Fruit fly (Drosophila melanogaster) whole organism, embryonic: Measurements from ENCODE around the gene CG13928.
A peak's percentile ranks its signal among the peaks of the same experiment; 100 is the strongest.

Experiments used
- Adf1 ChIP-seq: fragments of 200-800 bp; sonication (Bioruptor generic); IDR thresholded peaks from 2 replicates; pipeline ENCODE4 v1.3.6; 2022; ENCODE audit warnings: missing biosample characterization, missing genetic modification characterization
- Bteb2 ChIP-seq: fragments of 200-800 bp; sonication (Bioruptor generic); optimal IDR thresholded peaks from 2 replicates; lab custom pipeline; 2016; ENCODE audit warnings: missing biosample characterization, missing genetic modification characterization
- CG10274 ChIP-seq: fragments of 200-800 bp; sonication (Bioruptor generic); optimal IDR thresholded peaks from 3 replicates; lab custom pipeline; 2017; ENCODE audit warnings: missing biosample characterization, mild to moderate bottlenecking, missing genetic modification characterization
- CG10431 ChIP-seq: fragments of 200-800 bp; sonication (Bioruptor generic); optimal IDR thresholded peaks from 3 replicates; lab custom pipeline; 2018; ENCODE audit warnings: missing biosample characterization, mild to moderate bottlenecking, missing genetic modification characterization
- CG12155 ChIP-seq: fragments of 200-800 bp; sonication (Bioruptor generic); optimal IDR thresholded peaks from 3 replicates; lab custom pipeline; 2016; ENCODE audit warnings: missing biosample characterization, missing genetic modification characterization
- CG13296 ChIP-seq: fragments of 200-800 bp; sonication (Bioruptor generic); optimal IDR thresholded peaks from 3 replicates; lab custom pipeline; 2018; ENCODE audit warnings: missing biosample characterization, mild to moderate bottlenecking, missing genetic modification characterization
- CG13424 ChIP-seq: fragments of 200-800 bp; sonication (Bioruptor generic); optimal IDR thresholded peaks from 2 replicates; lab custom pipeline; 2019; ENCODE audit warnings: missing biosample characterization, mild to moderate bottlenecking, missing genetic modification characterization, moderate library complexity
- CG1602 ChIP-seq: fragments of 200-800 bp; sonication (Bioruptor generic); optimal IDR thresholded peaks from 3 replicates; lab custom pipeline; 2016; ENCODE audit warnings: missing biosample characterization, missing genetic modification characterization
- CG1647 ChIP-seq: fragments of 200-800 bp; sonication (Bioruptor generic); optimal IDR thresholded peaks from 3 replicates; lab custom pipeline; 2016; ENCODE audit warnings: missing biosample characterization, missing genetic modification characterization
- CG17361 ChIP-seq: fragments of 200-800 bp; sonication (Bioruptor generic); IDR thresholded peaks from 3 replicates; pipeline ENCODE4 v1.3.6; 2022; ENCODE audit warnings: missing biosample characterization, missing genetic modification characterization
- CG17912 ChIP-seq: fragments of 200-800 bp; sonication (Bioruptor generic); optimal IDR thresholded peaks from 2 replicates; lab custom pipeline; 2018; ENCODE audit warnings: missing biosample characterization, mild to moderate bottlenecking, missing genetic modification characterization
- CG18619 ChIP-seq: fragments of 200-800 bp; sonication (Bioruptor generic); optimal IDR thresholded peaks from 3 replicates; lab custom pipeline; 2017; ENCODE audit warnings: missing biosample characterization, mild to moderate bottlenecking, missing genetic modification characterization
- CG2116 ChIP-seq: fragments of 200-800 bp; sonication (Bioruptor generic); optimal IDR thresholded peaks from 3 replicates; lab custom pipeline; 2018; ENCODE audit warnings: missing biosample characterization, mild to moderate bottlenecking, missing genetic modification characterization
- CG30431 ChIP-seq: fragments of 200-800 bp; sonication (Bioruptor generic); optimal IDR thresholded peaks from 2 replicates; lab custom pipeline; 2017; ENCODE audit warnings: missing biosample characterization, missing genetic modification characterization
- CG32772 ChIP-seq: fragments of 200-800 bp; sonication (Bioruptor generic); IDR thresholded peaks from 2 replicates; pipeline ENCODE4 v1.3.6; 2022; ENCODE audit warnings: missing biosample characterization, missing genetic modification characterization
- CG33213 ChIP-seq: fragments of 200-800 bp; sonication (Bioruptor generic); optimal IDR thresholded peaks from 3 replicates; lab custom pipeline; 2016; ENCODE audit warnings: missing biosample characterization, missing genetic modification characterization
- CG3847 ChIP-seq: fragments of 200-800 bp; sonication (Bioruptor generic); IDR thresholded peaks from 2 replicates; pipeline ENCODE4 v1.3.6; 2022; ENCODE audit warnings: missing biosample characterization, missing genetic modification characterization
- CG5245 ChIP-seq: fragments of 200-800 bp; sonication (Bioruptor generic); optimal IDR thresholded peaks from 3 replicates; lab custom pipeline; 2016; ENCODE audit warnings: missing biosample characterization, missing genetic modification characterization
- CG6654 ChIP-seq: fragments of 200-800 bp; sonication (Bioruptor generic); optimal IDR thresholded peaks from 2 replicates; lab custom pipeline; 2017; ENCODE audit warnings: missing biosample characterization, mild to moderate bottlenecking, missing genetic modification characterization
- CG7928 ChIP-seq: fragments of 200-800 bp; sonication (Bioruptor generic); optimal IDR thresholded peaks from 2 replicates; lab custom pipeline; 2017; ENCODE audit warnings: missing biosample characterization, mild to moderate bottlenecking, missing genetic modification characterization
- CG8290 ChIP-seq, 3 experiments: fragments of 200-800 bp; sonication (Bioruptor generic); optimal IDR thresholded peaks; 2 replicates each; lab custom pipeline; 2016 to 2019; ENCODE audit warnings: missing biosample characterization in 3 of 3, missing genetic modification characterization in 3 of 3, mild to moderate bottlenecking in 2 of 3, moderate library complexity in 1 of 3
- CG8944 ChIP-seq: fragments of 200-800 bp; sonication (Bioruptor generic); optimal IDR thresholded peaks from 3 replicates; lab custom pipeline; 2016; ENCODE audit warnings: missing biosample characterization, missing genetic modification characterization
- Drgx ChIP-seq: fragments of 200-800 bp; sonication (Bioruptor generic); IDR thresholded peaks from 2 replicates; pipeline ENCODE4 v1.3.6; 2022; ENCODE audit warnings: missing biosample characterization, missing genetic modification characterization
- HLH54F ChIP-seq: fragments of 200-800 bp; sonication (Bioruptor generic); optimal IDR thresholded peaks from 3 replicates; lab custom pipeline; 2016; ENCODE audit warnings: missing biosample characterization, missing genetic modification characterization
- Hmx ChIP-seq: fragments of 200-800 bp; sonication (Bioruptor generic); optimal IDR thresholded peaks from 2 replicates; lab custom pipeline; 2016; ENCODE audit warnings: missing biosample characterization, missing genetic modification characterization
- Hsf ChIP-seq: fragments of 200-800 bp; sonication (Bioruptor generic); optimal IDR thresholded peaks from 3 replicates; lab custom pipeline; 2016; ENCODE audit warnings: missing biosample characterization, missing genetic modification characterization
- Poxn ChIP-seq: fragments of 200-800 bp; sonication (Bioruptor generic); IDR thresholded peaks from 2 replicates; pipeline ENCODE4 v1.3.6; 2022; ENCODE audit warnings: missing biosample characterization, missing genetic modification characterization
- Usf ChIP-seq: fragments of 200-800 bp; sonication (Bioruptor generic); optimal IDR thresholded peaks from 2 replicates; lab custom pipeline; 2017; ENCODE audit warnings: missing genotype, missing biosample characterization, missing genetic modification characterization
- Xbp1 ChIP-seq: fragments of 200-800 bp; sonication (Bioruptor generic); optimal IDR thresholded peaks from 3 replicates; lab custom pipeline; 2016; ENCODE audit warnings: missing biosample characterization, mild to moderate bottlenecking, missing genetic modification characterization
- ase ChIP-seq: fragments of 200-800 bp; sonication (Bioruptor generic); IDR thresholded peaks from 3 replicates; pipeline ENCODE4 v1.3.6; 2022; ENCODE audit warnings: missing biosample characterization, missing genetic modification characterization
- br ChIP-seq: fragments of >200 bp; optimal IDR thresholded peaks from 2 replicates; lab custom pipeline; 2017
- cg ChIP-seq: fragments of 200-800 bp; sonication (Bioruptor generic); optimal IDR thresholded peaks from 3 replicates; lab custom pipeline; 2019; ENCODE audit warnings: missing biosample characterization, mild to moderate bottlenecking, missing genetic modification characterization, moderate library complexity
- chinmo ChIP-seq: fragments of 200-800 bp; sonication (Bioruptor generic); IDR thresholded peaks from 4 replicates; pipeline ENCODE4 v1.3.6; 2022; ENCODE audit warnings: missing biosample characterization, missing genetic modification characterization; ENCODE audit not compliant: partially characterized antibody
- corto ChIP-seq: fragments of 200-800 bp; sonication (Bioruptor generic); optimal IDR thresholded peaks from 2 replicates; lab custom pipeline; 2016; ENCODE audit warnings: missing biosample characterization, mild to moderate bottlenecking, missing genetic modification characterization, moderate library complexity
- crc ChIP-seq: fragments of 200-800 bp; sonication (Bioruptor generic); optimal IDR thresholded peaks from 2 replicates; lab custom pipeline; 2016; ENCODE audit warnings: missing biosample characterization, missing genetic modification characterization
- dm ChIP-seq: fragments of 200-800 bp; sonication (Bioruptor generic); optimal IDR thresholded peaks from 3 replicates; lab custom pipeline; 2016; ENCODE audit warnings: missing biosample characterization, missing genetic modification characterization
- en ChIP-seq: fragments of 200-800 bp; sonication (Bioruptor generic); optimal IDR thresholded peaks from 2 replicates; lab custom pipeline; 2016; ENCODE audit warnings: missing biosample characterization, missing genetic modification characterization
- eve ChIP-seq, 2 experiments: fragments of >200 bp; optimal IDR thresholded peaks; 2 replicates each; lab custom pipeline; 2017; ENCODE audit warnings: missing biosample characterization in 2 of 2, missing genetic modification characterization in 2 of 2
- her ChIP-seq: fragments of 200-800 bp; sonication (Bioruptor generic); optimal IDR thresholded peaks from 2 replicates; lab custom pipeline; 2016; ENCODE audit warnings: missing biosample characterization, missing genetic modification characterization
- kay ChIP-seq: fragments of 200-800 bp; sonication (Bioruptor generic); optimal IDR thresholded peaks from 2 replicates; lab custom pipeline; 2016; ENCODE audit warnings: missing biosample characterization, missing genetic modification characterization
- lilli ChIP-seq: fragments of 200-800 bp; sonication (Bioruptor generic); optimal IDR thresholded peaks from 3 replicates; lab custom pipeline; 2016; ENCODE audit warnings: missing biosample characterization, missing genetic modification characterization
- mld ChIP-seq: fragments of 200-800 bp; sonication (Bioruptor generic); IDR thresholded peaks from 3 replicates; pipeline ENCODE4 v1.3.6; 2022; ENCODE audit warnings: missing biosample characterization, missing genetic modification characterization; ENCODE audit not compliant: partially characterized antibody
- onecut ChIP-seq: fragments of 200-800 bp; sonication (Bioruptor generic); IDR thresholded peaks from 2 replicates; pipeline ENCODE4 v1.3.6; 2022; ENCODE audit warnings: missing biosample characterization, missing genetic modification characterization
- pfk ChIP-seq: fragments of 200-800 bp; sonication (Bioruptor generic); optimal IDR thresholded peaks from 2 replicates; lab custom pipeline; 2018; ENCODE audit warnings: missing biosample characterization, mild to moderate bottlenecking, missing genetic modification characterization, moderate library complexity
- pho ChIP-seq: fragments of 200-800 bp; sonication (Bioruptor generic); optimal IDR thresholded peaks from 2 replicates; lab custom pipeline; 2016; ENCODE audit warnings: missing biosample characterization, missing genetic modification characterization
- pros ChIP-seq: fragments of 200-800 bp; sonication (Bioruptor generic); optimal IDR thresholded peaks from 3 replicates; lab custom pipeline; 2019; ENCODE audit warnings: missing biosample characterization, mild to moderate bottlenecking, missing genetic modification characterization, moderate library complexity
- ro ChIP-seq: fragments of 200-800 bp; sonication (Bioruptor generic); IDR thresholded peaks from 2 replicates; pipeline ENCODE4 v1.3.6; 2022; ENCODE audit warnings: missing biosample characterization, missing genetic modification characterization
- run ChIP-seq: fragments of 200-800 bp; sonication (Bioruptor generic); optimal IDR thresholded peaks from 3 replicates; lab custom pipeline; 2018; ENCODE audit warnings: missing biosample characterization, mild to moderate bottlenecking, missing genetic modification characterization
- slou ChIP-seq: fragments of 200-800 bp; sonication (Bioruptor generic); optimal IDR thresholded peaks from 3 replicates; lab custom pipeline; 2016; ENCODE audit warnings: missing biosample characterization, missing genetic modification characterization
- so ChIP-seq: fragments of 200-800 bp; sonication (Bioruptor generic); IDR thresholded peaks from 3 replicates; pipeline ENCODE4 v1.3.6; 2022; ENCODE audit warnings: missing biosample characterization, missing genetic modification characterization
- ttk ChIP-seq: fragments of 200-800 bp; sonication (Bioruptor generic); IDR thresholded peaks from 2 replicates; pipeline ENCODE4 v2.1.2; 2022; ENCODE audit warnings: missing biosample characterization, missing genetic modification characterization

CG13928 gene

dm6 chr3L:1628176-1628866 is at the start of gene CG13928 (continued):
- TF ChIP-seq CG1602 (GFP tag; lab: Kevin White, UChicago) (no peak), Usf (GFP tag; lab: Kevin White, UChicago) (no peak), CG32772 (GFP tag; lab: Robert Waterston, UW) (no peak), pros (no peak), Poxn (GFP tag; lab: Robert Waterston, UW) (no peak), CG6654 (GFP tag; lab: Kevin White, UChicago) (no peak), CG33213 (GFP tag; lab: Kevin White, UChicago) (no peak), CG1647 (GFP tag; lab: Kevin White, UChicago) (no peak), CG17361 (GFP tag; lab: Robert Waterston, UW) (no peak), CG30431 (GFP tag; lab: Kevin White, UChicago) (no peak), CG5245 (GFP tag; lab: Kevin White, UChicago) (no peak), ttk (GFP tag; lab: Robert Waterston, UW) (0 out of 2 replicates have a peak, but pooled peaks have one; percentile 17), CG12155 (peak; percentile 14), Hsf (GFP tag; lab: Kevin White, UChicago) (no peak), CG2116 (no peak), CG3847 (no peak), pho (GFP tag; lab: Kevin White, UChicago) (no peak), onecut (GFP tag; lab: Robert Waterston, UW) (no peak), CG10431 (GFP tag; lab: Kevin White, UChicago) (no peak), pfk (GFP tag; lab: Kevin White, UChicago) (no peak), CG7928 (GFP tag; lab: Kevin White, UChicago) (no peak), kay (no peak), Hmx (GFP tag; lab: Kevin White, UChicago) (no peak), br (lab: Kevin White, UChicago) (no peak), Xbp1 (GFP tag; lab: Kevin White, UChicago) (no peak), her (no peak), cg (GFP tag; lab: Kevin White, UChicago) (peak; percentile 77), corto (GFP tag; lab: Kevin White, UChicago) (no peak), eve (GFP tag; optimal IDR thresholded peaks at IDR 0.05; lab: Kevin White, UChicago) (no peak), lilli (no peak), mld (GFP tag; lab: Robert Waterston, UW) (no peak), en (GFP tag; lab: Kevin White, UChicago) (no peak), HLH54F (GFP tag; lab: Kevin White, UChicago) (no peak), Drgx (GFP tag; lab: Robert Waterston, UW) (no peak), chinmo (peak; percentile 73; the same call in 1 of the 4 replicates), crc (GFP tag; lab: Kevin White, UChicago) (no peak), CG8290 (GFP tag; optimal IDR thresholded peaks at IDR 0.05; lab: Kevin White, UChicago) (no peak), CG8290 (tag; optimal IDR thresholded peaks at IDR 0.05; lab: Kevin White, UChicago) (no peak), CG8944 (GFP tag; lab: Kevin White, UChicago) (no peak), run (tag; lab: Kevin White, UChicago) (no peak), CG18619 (GFP tag; lab: Kevin White, UChicago) (no peak), so (GFP tag; lab: Robert Waterston, UW) (0 out of 3 replicates have a peak, but pooled peaks have one; percentile 30), Adf1 (no peak; the same call in 1 of the 2 replicates), dm (no peak), ro (GFP tag; lab: Robert Waterston, UW) (no peak), Bteb2 (GFP tag; lab: Kevin White, UChicago) (no peak), slou (GFP tag; lab: Kevin White, UChicago) (no peak), CG17912 (GFP tag; lab: Kevin White, UChicago) (no peak), CG13424 (no peak), ase (GFP tag; lab: Robert Waterston, UW) (no peak), CG10274 (no peak), CG13296 (GFP tag; lab: Kevin White, UChicago) (no peak)
